Fruit fly (Drosophila melanogaster): ENCODE results near the gene stet.

DNA sequence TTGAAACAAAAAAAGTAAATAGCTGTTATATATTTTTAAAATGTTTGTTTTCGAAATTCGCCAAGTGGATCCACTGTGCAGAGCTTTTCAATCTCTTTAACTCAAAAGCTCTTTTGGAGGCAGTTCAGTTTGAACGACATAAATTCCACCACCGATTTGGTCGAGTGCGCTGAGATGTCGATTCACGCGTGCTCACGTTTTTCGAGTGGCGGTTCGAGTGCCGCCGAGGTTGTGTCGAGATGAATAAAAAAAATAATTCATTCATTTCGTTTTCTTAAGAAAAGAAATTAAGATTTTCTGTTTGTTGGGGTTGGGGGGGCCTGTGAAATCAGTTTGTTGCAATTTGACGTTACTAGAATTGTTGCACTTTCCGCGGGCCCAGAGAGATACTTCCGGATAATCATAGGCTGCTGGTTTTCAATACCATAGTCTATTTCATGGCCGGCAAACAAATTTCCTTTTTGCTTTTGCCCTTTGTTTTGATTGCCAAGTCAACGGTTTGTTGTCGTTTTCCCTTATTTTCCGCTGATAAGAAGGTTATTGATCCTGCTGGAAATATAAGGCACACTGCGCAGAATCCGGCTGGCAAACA is 659 bp downstream of the stet start:
- peak; percentile 0 for TF ChIP-seq Lpt (GFP tag; optimal IDR thresholded peaks at IDR 0.05)
- TF ChIP-seq CG3032 (tag; optimal IDR thresholded peaks at IDR 0.05): no peak
- TF ChIP-seq Hr39 (GFP tag; optimal IDR thresholded peaks at IDR 0.05): no peak
- no peak for TF ChIP-seq Blimp-1 (GFP tag; optimal IDR thresholded peaks at IDR 0.05)
- no peak for TF ChIP-seq CG11294 (GFP tag; IDR thresholded peaks at IDR 0.05)
- no peak for TF ChIP-seq topi (GFP tag; optimal IDR thresholded peaks at IDR 0.05)
